Fruit fly (Drosophila melanogaster) Kc167 (cell line): ENCODE data around the gene bowl.

Experiments
- Myc ChIP-seq: fragments of >200 bp; optimal IDR thresholded peaks from 2 replicates; lab custom pipeline; 2017; ENCODE audit warnings: missing external identifiers
- insv ChIP-seq: fragments of >200 bp; optimal IDR thresholded peaks from 3 replicates; lab custom pipeline; 2018; ENCODE audit warnings: missing external identifiers
- psq ChIP-seq: fragments of >200 bp; optimal IDR thresholded peaks from 2 replicates; lab custom pipeline; 2017; ENCODE audit warnings: missing external identifiers

DNA sequence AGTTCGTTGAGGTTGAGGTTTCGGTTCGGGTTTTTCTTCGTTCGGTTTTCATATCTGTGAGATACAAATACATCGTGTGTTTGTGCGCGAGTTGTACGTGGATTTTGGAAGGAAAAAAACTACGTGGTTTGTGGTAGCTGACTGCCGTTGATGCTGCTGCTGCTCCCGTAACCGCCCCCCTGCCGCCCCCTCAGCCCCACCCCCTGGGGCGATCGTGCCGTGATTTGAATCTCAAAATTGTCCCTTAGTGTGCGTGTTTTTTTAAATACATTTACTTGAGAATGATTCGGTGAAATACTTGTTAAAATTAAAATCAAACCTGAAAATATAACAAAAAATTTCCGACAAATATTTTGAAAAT lies 548 bp downstream of the bowl start:
- no peak for TF ChIP-seq psq (lab: Kevin White, UChicago)
- TF ChIP-seq insv: no peak
- no peak for TF ChIP-seq Myc
